Worm (Caenorhabditis elegans): ENCODE measurements around the gene Y116F11B.9.

DNA sequence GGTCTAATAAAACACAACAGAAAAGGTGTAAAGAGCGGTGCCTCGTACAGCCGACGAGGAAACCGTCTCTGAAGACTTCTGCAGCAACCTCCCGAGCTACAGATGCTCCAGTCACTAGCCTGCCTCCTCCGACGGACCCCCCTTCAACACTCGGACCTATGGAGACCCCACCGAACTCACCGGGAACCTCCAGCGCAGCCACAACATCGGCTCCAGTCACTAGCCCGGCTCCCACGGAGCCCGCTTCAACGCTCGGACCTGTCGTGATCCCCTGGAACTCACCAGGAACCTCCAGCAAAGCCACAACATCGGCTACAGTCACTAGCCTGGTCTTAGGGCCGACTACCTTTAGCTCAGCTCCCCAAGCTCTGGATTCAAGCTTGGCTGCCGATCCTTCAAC is 7.6 kb downstream of the Y116F11B.9 start:
- TF ChIP-seq flh-1 (GFP tag; optimal IDR thresholded peaks at IDR 0.05) (no peak), pha-4 (tag; optimal IDR thresholded peaks at IDR 0.05) (no peak), nhr-237 (tag; optimal IDR thresholded peaks at IDR 0.05) (no peak), ztf-11 (tag; optimal IDR thresholded peaks at IDR 0.05) (no peak)
